Fruit fly (Drosophila melanogaster): Measurements from ENCODE around the gene Wnt6.

- TF ChIP-seq CG4318 (GFP tag; optimal IDR thresholded peaks at IDR 0.05) = no peak
- no peak for TF ChIP-seq Sox102F (GFP tag; optimal IDR thresholded peaks at IDR 0.05)
- TF ChIP-seq CG11902 (GFP tag; optimal IDR thresholded peaks at IDR 0.05) = no peak
- no peak for TF ChIP-seq CG10631 (GFP tag; optimal IDR thresholded peaks at IDR 0.05)
- no peak for TF ChIP-seq eg (GFP tag; IDR thresholded peaks at IDR 0.05)
- no peak for TF ChIP-seq Sox15 (GFP tag; optimal IDR thresholded peaks at IDR 0.05)
- no peak for TF ChIP-seq Hr39 (GFP tag; optimal IDR thresholded peaks at IDR 0.05)
- no peak for TF ChIP-seq OdsH (GFP tag; optimal IDR thresholded peaks at IDR 0.05)
- no peak for TF ChIP-seq Gug (GFP tag; IDR thresholded peaks at IDR 0.05)
- no peak for TF ChIP-seq fd59A (GFP tag; optimal IDR thresholded peaks at IDR 0.05)
- no peak for TF ChIP-seq CG1621 (tag; optimal IDR thresholded peaks at IDR 0.05)
- TF ChIP-seq ss (GFP tag; optimal IDR thresholded peaks at IDR 0.05) = no peak
- TF ChIP-seq CG3919 (GFP tag; optimal IDR thresholded peaks at IDR 0.05) = no peak
These were observed 64.2 kb downstream of the Wnt6 start for dm6 chr2L:7397746-7398145.
